Fruit fly (Drosophila melanogaster): Measurements from ENCODE around the gene CG42818.

Gene CG42818

DNA sequence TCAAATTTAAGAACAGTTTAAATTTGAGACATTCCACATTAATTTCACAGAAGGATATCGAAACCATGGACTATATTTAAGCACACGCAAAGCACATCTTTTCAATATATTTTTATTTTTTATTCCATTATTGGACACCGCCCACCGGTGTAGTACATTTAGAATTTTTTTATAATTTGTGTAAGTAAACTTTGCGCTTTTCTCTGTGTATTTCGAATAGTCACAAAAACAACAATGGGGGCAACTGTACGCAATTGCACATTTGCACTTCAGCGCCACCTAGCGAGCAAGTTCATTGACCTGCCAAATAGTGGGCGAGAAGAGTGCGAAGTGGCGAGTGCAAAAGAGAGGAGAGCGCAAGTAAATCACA, 34.1 kb downstream of the CG42818 start (continued):
- TF ChIP-seq az2 (GFP tag; optimal IDR thresholded peaks at IDR 0.05) = peak; percentile 16
- peak; percentile 7 for TF ChIP-seq CG15011 (GFP tag; optimal IDR thresholded peaks at IDR 0.05)
- TF ChIP-seq CG13287 (GFP tag; IDR thresholded peaks at IDR 0.05; ENCODE audit: partially characterized antibody) = no peak
- TF ChIP-seq E2f1 (GFP tag; IDR thresholded peaks at IDR 0.05) = peak; percentile 15; the same call in 1 of the 2 replicates
- no peak for TF ChIP-seq Lhr (GFP tag; optimal IDR thresholded peaks at IDR 0.05)
- TF ChIP-seq CG30020 (tag; optimal IDR thresholded peaks at IDR 0.05) = no peak
- peak; percentile 63 for TF ChIP-seq HHEX (GFP tag; optimal IDR thresholded peaks at IDR 0.05)
- no peak for TF ChIP-seq insv (GFP tag; optimal IDR thresholded peaks at IDR 0.05)
- no peak for TF ChIP-seq trem (tag; optimal IDR thresholded peaks at IDR 0.05)
- peak; percentile 63 for TF ChIP-seq CG7839 (tag; optimal IDR thresholded peaks at IDR 0.05)
- peak; percentile 41 for TF ChIP-seq CG18619 (GFP tag; optimal IDR thresholded peaks at IDR 0.05)
- TF ChIP-seq CG11560 (tag; IDR thresholded peaks at IDR 0.05) = no peak
- peak; percentile 39 for TF ChIP-seq Hand (GFP tag; optimal IDR thresholded peaks at IDR 0.05)
- TF ChIP-seq CG4282 (GFP tag; optimal IDR thresholded peaks at IDR 0.05) = no peak
- TF ChIP-seq CG14965 (GFP tag; optimal IDR thresholded peaks at IDR 0.05; ENCODE audit: borderline replicate concordance) = no peak
- no peak for TF ChIP-seq NC2α (GFP tag; optimal IDR thresholded peaks at IDR 0.05)
- TF ChIP-seq CG15269 (tag; optimal IDR thresholded peaks at IDR 0.05) = peak; percentile 59
- TF ChIP-seq CG3407 (GFP tag; optimal IDR thresholded peaks at IDR 0.05) = no peak
- TF ChIP-seq CG1602 (GFP tag; optimal IDR thresholded peaks at IDR 0.05) = no peak
- 0 out of 3 replicates have a peak, but pooled peaks have one; percentile 48 for TF ChIP-seq CG34422 (GFP tag; IDR thresholded peaks at IDR 0.05)
- TF ChIP-seq Bgb (GFP tag; IDR thresholded peaks at IDR 0.05; ENCODE audit: partially characterized antibody) = no peak
- no peak for TF ChIP-seq tin (GFP tag; optimal IDR thresholded peaks at IDR 0.05)
- peak; percentile 0 for TF ChIP-seq tio (GFP tag; optimal IDR thresholded peaks at IDR 0.05)
- TF ChIP-seq gsb (GFP tag; IDR thresholded peaks at IDR 0.05) = no peak
- TF ChIP-seq crol (GFP tag; IDR thresholded peaks at IDR 0.05) = 0 out of 2 replicates have a peak, but pooled peaks have one; percentile 36
- TF ChIP-seq pan (optimal IDR thresholded peaks at IDR 0.05) = no peak
- TF ChIP-seq pan (GFP tag; optimal IDR thresholded peaks at IDR 0.05 in 1 of 2, IDR thresholded peaks at IDR 0.05 in 1 of 2) = peak in 1 of 2 experiments; percentile 58
- TF ChIP-seq Nf-YA (GFP tag; IDR thresholded peaks at IDR 0.05) = no peak
- no peak for TF ChIP-seq salm (tag; optimal IDR thresholded peaks at IDR 0.05)
- no peak for TF ChIP-seq CG10543 (GFP tag; optimal IDR thresholded peaks at IDR 0.05)
- TF ChIP-seq cg (GFP tag; optimal IDR thresholded peaks at IDR 0.05) = no peak
- no peak for TF ChIP-seq Eip74EF (GFP tag; optimal IDR thresholded peaks at IDR 0.05)
- TF ChIP-seq CG5953 (GFP tag; IDR thresholded peaks at IDR 0.05) = no peak
- no peak for TF ChIP-seq NK7.1 (GFP tag; optimal IDR thresholded peaks at IDR 0.05)
- no peak for TF ChIP-seq BEAF-32 (GFP tag; optimal IDR thresholded peaks at IDR 0.05)
- 0 out of 2 replicates have a peak, but pooled peaks have one; percentile 27 for TF ChIP-seq CG14441 (GFP tag; IDR thresholded peaks at IDR 0.05)
- no peak for TF ChIP-seq inv (GFP tag; IDR thresholded peaks at IDR 0.05; ENCODE audit: partially characterized antibody)
- no peak for TF ChIP-seq Ravus (GFP tag; IDR thresholded peaks at IDR 0.05)
- TF ChIP-seq otp (GFP tag; IDR thresholded peaks at IDR 0.05) = no peak
- TF ChIP-seq CG8281 (tag; optimal IDR thresholded peaks at IDR 0.05) = no peak
- TF ChIP-seq CG12071 (GFP tag; optimal IDR thresholded peaks at IDR 0.05) = peak; percentile 45
- peak; percentile 52 for TF ChIP-seq Blimp-1 (GFP tag; optimal IDR thresholded peaks at IDR 0.05)
- no peak for TF ChIP-seq gfzf (GFP tag; optimal IDR thresholded peaks at IDR 0.05)
- no peak for TF ChIP-seq sc (optimal IDR thresholded peaks at IDR 0.05)
- no peak for TF ChIP-seq sc (GFP tag; optimal IDR thresholded peaks at IDR 0.05)
- no peak for TF ChIP-seq wdn (GFP tag; IDR thresholded peaks at IDR 0.05)
- no peak for TF ChIP-seq vnd (GFP tag; IDR thresholded peaks at IDR 0.05; ENCODE audit: partially characterized antibody)
- no peak for TF ChIP-seq Max (GFP tag; optimal IDR thresholded peaks at IDR 0.05)
- no peak for TF ChIP-seq CG8478 (optimal IDR thresholded peaks at IDR 0.05)
- TF ChIP-seq CG9876 (GFP tag; optimal IDR thresholded peaks at IDR 0.05) = no peak
- TF ChIP-seq tap (tag; optimal IDR thresholded peaks at IDR 0.05) = no peak
